Fruit fly (Drosophila melanogaster): ENCODE results near the gene CG32204.

Gene CG32204

DNA sequence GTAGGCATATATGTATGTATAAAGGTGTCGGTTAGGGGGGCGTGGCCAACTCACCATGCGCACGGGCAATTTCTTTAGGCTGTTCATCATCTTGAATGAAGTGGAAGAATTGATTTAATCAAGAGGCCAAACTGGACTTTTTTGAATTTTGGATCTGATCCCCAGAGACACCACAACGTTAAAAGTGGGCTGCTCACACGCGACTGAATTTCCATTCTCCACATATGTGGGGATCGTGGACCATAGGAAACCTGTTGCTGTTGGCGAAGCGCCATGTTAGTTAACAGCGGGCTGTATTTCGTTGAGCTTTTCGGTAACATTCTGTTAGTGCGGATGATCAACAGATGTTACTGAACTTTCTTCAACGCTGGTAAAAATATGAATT is 47.8 kb downstream of the CG32204 start, which contains the start of gene CG3902 (continued):
- TF ChIP-seq H2.0 (GFP tag; IDR thresholded peaks at IDR 0.05) (no peak), CG7839 (tag; optimal IDR thresholded peaks at IDR 0.05) (no peak), Fer3 (tag; optimal IDR thresholded peaks at IDR 0.05) (peak; percentile 20), CG10267 (tag; optimal IDR thresholded peaks at IDR 0.05) (no peak), Side (GFP tag; optimal IDR thresholded peaks at IDR 0.05) (no peak), tll (GFP tag; optimal IDR thresholded peaks at IDR 0.05) (no peak), Optix (GFP tag; IDR thresholded peaks at IDR 0.05) (no peak), amos (GFP tag; IDR thresholded peaks at IDR 0.05; ENCODE audit: partially characterized antibody) (peak; percentile 43; the same call in 1 of the 2 replicates), CG42726 (GFP tag; IDR thresholded peaks at IDR 0.05; ENCODE audit: partially characterized antibody) (peak; percentile 28; the same call in 1 of the 2 replicates), Six4 (GFP tag; optimal IDR thresholded peaks at IDR 0.05) (no peak), CG6272 (GFP tag; IDR thresholded peaks at IDR 0.05) (no peak), wdn (GFP tag; IDR thresholded peaks at IDR 0.05) (no peak), jing (GFP tag; optimal IDR thresholded peaks at IDR 0.05) (no peak), Atf3 (GFP tag; optimal IDR thresholded peaks at IDR 0.05) (no peak), luna (GFP tag; optimal IDR thresholded peaks at IDR 0.05) (no peak), Gsc (GFP tag; IDR thresholded peaks at IDR 0.05) (no peak), CG1792 (GFP tag; optimal IDR thresholded peaks at IDR 0.05) (no peak), vvl (GFP tag; IDR thresholded peaks at IDR 0.05) (peak; percentile 71), schlank (tag; optimal IDR thresholded peaks at IDR 0.05) (no peak), CrebB (tag; optimal IDR thresholded peaks at IDR 0.05) (peak; percentile 27), tin (GFP tag; optimal IDR thresholded peaks at IDR 0.05) (no peak), ro (GFP tag; IDR thresholded peaks at IDR 0.05) (no peak), pnt (GFP tag; optimal IDR thresholded peaks at IDR 0.05) (no peak), MBD-R2 (GFP tag; IDR thresholded peaks at IDR 0.05) (0 out of 2 replicates have a peak, but pooled peaks have one; percentile 8), Scr (GFP tag; IDR thresholded peaks at IDR 0.05; ENCODE audit: partially characterized antibody) (no peak), cg (GFP tag; optimal IDR thresholded peaks at IDR 0.05) (no peak), knrl (GFP tag; IDR thresholded peaks at IDR 0.05; ENCODE audit: partially characterized antibody) (no peak), inv (GFP tag; IDR thresholded peaks at IDR 0.05; ENCODE audit: partially characterized antibody) (no peak), CG12769 (tag; optimal IDR thresholded peaks at IDR 0.05) (peak; percentile 82), CG11398 (GFP tag; optimal IDR thresholded peaks at IDR 0.05) (no peak), Dip3 (GFP tag; optimal IDR thresholded peaks at IDR 0.05) (no peak), crol (GFP tag; IDR thresholded peaks at IDR 0.05) (0 out of 2 replicates have a peak, but pooled peaks have one; percentile 23), CG2116 (GFP tag; optimal IDR thresholded peaks at IDR 0.05) (no peak), CG6813 (GFP tag; optimal IDR thresholded peaks at IDR 0.05) (no peak), CG17802 (tag; optimal IDR thresholded peaks at IDR 0.05) (no peak), CG8944 (GFP tag; optimal IDR thresholded peaks at IDR 0.05) (no peak), CG31388 (GFP tag; optimal IDR thresholded peaks at IDR 0.05) (no peak), CG10274 (GFP tag; optimal IDR thresholded peaks at IDR 0.05) (no peak), Gug (GFP tag; IDR thresholded peaks at IDR 0.05) (no peak), fu2 (GFP tag; optimal IDR thresholded peaks at IDR 0.05) (no peak), nmo (GFP tag; optimal IDR thresholded peaks at IDR 0.05) (no peak), slou (GFP tag; optimal IDR thresholded peaks at IDR 0.05) (no peak), grn (GFP tag; optimal IDR thresholded peaks at IDR 0.05) (peak; percentile 84), zfh1 (GFP tag; IDR thresholded peaks at IDR 0.05) (0 out of 3 replicates have a peak, but pooled peaks have one; percentile 26), stc (GFP tag; IDR thresholded peaks at IDR 0.05) (peak; percentile 13; the same call in 1 of the 2 replicates), Pdp1 (GFP tag; optimal IDR thresholded peaks at IDR 0.05) (no peak), Dbx (GFP tag; IDR thresholded peaks at IDR 0.05) (peak; percentile 36; the same call in 1 of the 3 replicates), crc (GFP tag; optimal IDR thresholded peaks at IDR 0.05) (no peak), bcd (GFP tag; optimal IDR thresholded peaks at IDR 0.05) (no peak), CG12299 (tag; optimal IDR thresholded peaks at IDR 0.05) (no peak), Fer2 (tag; optimal IDR thresholded peaks at IDR 0.05) (no peak)

Data from whole organism, embryonic.